Fruit fly (Drosophila melanogaster) whole organism, embryonic: ENCODE measurements around the gene gammaTub37C.

Experiments
- Atf3 ChIP-seq: fragments of 200-800 bp; sonication (Bioruptor generic); optimal IDR thresholded peaks from 3 replicates; lab custom pipeline; 2016; ENCODE audit warnings: missing biosample characterization, missing genetic modification characterization
- CG10543 ChIP-seq: fragments of 200-800 bp; sonication (Bioruptor generic); optimal IDR thresholded peaks from 3 replicates; lab custom pipeline; 2017; ENCODE audit warnings: missing biosample characterization, mild to moderate bottlenecking, missing genetic modification characterization, moderate library complexity
- CG11247 ChIP-seq: fragments of 200-800 bp; sonication (Bioruptor generic); IDR thresholded peaks from 2 replicates; pipeline ENCODE4 v1.3.6; 2022; ENCODE audit warnings: missing biosample characterization, missing genetic modification characterization
- CG12236 ChIP-seq: fragments of 200-800 bp; sonication (Bioruptor generic); optimal IDR thresholded peaks from 2 replicates; lab custom pipeline; 2016; ENCODE audit warnings: missing biosample characterization, missing genetic modification characterization
- CG1233 ChIP-seq: fragments of 200-800 bp; sonication (Bioruptor generic); optimal IDR thresholded peaks from 4 replicates; lab custom pipeline; 2018; ENCODE audit warnings: missing biosample characterization, mild to moderate bottlenecking, missing genetic modification characterization
- CG12942 ChIP-seq: fragments of 200-800 bp; sonication (Bioruptor generic); optimal IDR thresholded peaks from 3 replicates; lab custom pipeline; 2016; ENCODE audit warnings: missing biosample characterization, missing genetic modification characterization
- CG14860 ChIP-seq: fragments of 200-800 bp; sonication (Bioruptor generic); IDR thresholded peaks from 3 replicates; pipeline ENCODE4 v1.3.6; 2022; ENCODE audit warnings: missing biosample characterization, missing genetic modification characterization; ENCODE audit not compliant: partially characterized antibody
- CG1792 ChIP-seq: fragments of 200-800 bp; sonication (Bioruptor generic); optimal IDR thresholded peaks from 2 replicates; lab custom pipeline; 2016; ENCODE audit warnings: missing biosample characterization, missing genetic modification characterization
- CG18599 ChIP-seq: fragments of 200-800 bp; sonication (Bioruptor generic); optimal IDR thresholded peaks from 3 replicates; lab custom pipeline; 2017; ENCODE audit warnings: missing biosample characterization, missing genetic modification characterization, mild to moderate bottlenecking, moderate library complexity, missing genetic modification reagents
- CG18764 ChIP-seq: fragments of 200-800 bp; sonication (Bioruptor generic); optimal IDR thresholded peaks from 3 replicates; lab custom pipeline; 2016; ENCODE audit warnings: missing biosample characterization, missing genetic modification characterization
- CG2678 ChIP-seq: fragments of 200-800 bp; sonication (Bioruptor generic); optimal IDR thresholded peaks from 3 replicates; lab custom pipeline; 2019; ENCODE audit warnings: missing biosample characterization, mild to moderate bottlenecking, missing genetic modification characterization, moderate library complexity
- CG3407 ChIP-seq: fragments of 200-800 bp; sonication (Bioruptor generic); optimal IDR thresholded peaks from 2 replicates; lab custom pipeline; 2018; ENCODE audit warnings: missing biosample characterization, mild to moderate bottlenecking, missing genetic modification characterization
- CG4424 ChIP-seq: fragments of 200-800 bp; sonication (Bioruptor generic); optimal IDR thresholded peaks from 3 replicates; lab custom pipeline; 2016; ENCODE audit warnings: missing biosample characterization, missing genetic modification characterization
- CG4854 ChIP-seq: fragments of 200-800 bp; sonication (Bioruptor generic); optimal IDR thresholded peaks from 2 replicates; lab custom pipeline; 2016; ENCODE audit warnings: missing biosample characterization, missing genetic modification characterization, inconsistent platforms
- CG6791 ChIP-seq: fragments of 200-800 bp; sonication (Bioruptor generic); IDR thresholded peaks from 3 replicates; pipeline ENCODE4 v1.3.6; 2022; ENCODE audit warnings: missing biosample characterization, missing genetic modification characterization; ENCODE audit not compliant: partially characterized antibody
- CG6854 ChIP-seq: fragments of 200-800 bp; sonication (Bioruptor generic); optimal IDR thresholded peaks from 3 replicates; lab custom pipeline; 2017; ENCODE audit warnings: missing biosample characterization, mild to moderate bottlenecking, missing genetic modification characterization
- CG7839 ChIP-seq: fragments of 200-800 bp; sonication (Bioruptor generic); optimal IDR thresholded peaks from 3 replicates; lab custom pipeline; 2018; ENCODE audit warnings: missing biosample characterization, mild to moderate bottlenecking, missing genetic modification characterization, moderate library complexity
- CG8478 ChIP-seq: fragments of >200 bp; optimal IDR thresholded peaks from 2 replicates; lab custom pipeline; 2018
- D19B ChIP-seq: fragments of 200-800 bp; sonication (Bioruptor generic); optimal IDR thresholded peaks from 2 replicates; lab custom pipeline; 2017; ENCODE audit warnings: missing biosample characterization, mild to moderate bottlenecking, missing genetic modification characterization
- Eip74EF ChIP-seq, 2 experiments: fragments of 200-800 bp in 1 of 2; fragments of >200 bp in 1 of 2; sonication (Bioruptor generic) in 1 of 2; optimal IDR thresholded peaks; 2 replicates each; lab custom pipeline; 2017 to 2019; ENCODE audit warnings: missing biosample characterization in 2 of 2, missing genetic modification characterization in 2 of 2, mild to moderate bottlenecking in 1 of 2, moderate library complexity in 1 of 2
- Ets65A ChIP-seq: fragments of 200-800 bp; sonication (Bioruptor generic); peaks from one replicate; lab custom pipeline; 2016; ENCODE audit warnings: missing biosample characterization, missing genetic modification characterization
- MTF-1 ChIP-seq: fragments of 200-800 bp; sonication (Bioruptor generic); optimal IDR thresholded peaks from 2 replicates; lab custom pipeline; 2018; ENCODE audit warnings: missing biosample characterization, mild to moderate bottlenecking, missing genetic modification characterization, borderline replicate concordance
- Neu2 ChIP-seq: fragments of 200-800 bp; sonication (Bioruptor generic); optimal IDR thresholded peaks from 3 replicates; lab custom pipeline; 2016; ENCODE audit warnings: missing biosample characterization, missing genetic modification characterization, borderline replicate concordance
- Nf-YB ChIP-seq: fragments of 200-800 bp; sonication (Bioruptor generic); optimal IDR thresholded peaks from 3 replicates; lab custom pipeline; 2019; ENCODE audit warnings: missing biosample characterization, mild to moderate bottlenecking, missing genetic modification characterization, moderate library complexity
- Opbp ChIP-seq: fragments of 200-800 bp; sonication (Bioruptor generic); IDR thresholded peaks from 3 replicates; pipeline ENCODE4 v1.3.6; 2022; ENCODE audit warnings: missing biosample characterization, missing genetic modification characterization; ENCODE audit not compliant: partially characterized antibody
- Ptx1 ChIP-seq: fragments of 200-800 bp; sonication (Bioruptor generic); IDR thresholded peaks from 2 replicates; pipeline ENCODE4 v1.3.6; 2022; ENCODE audit warnings: missing biosample characterization, missing genetic modification characterization
- Sox102F ChIP-seq: fragments of 200-800 bp; sonication (Bioruptor generic); optimal IDR thresholded peaks from 2 replicates; lab custom pipeline; 2018; ENCODE audit warnings: missing biosample characterization, mild to moderate bottlenecking, missing genetic modification characterization, moderate library complexity
- Usf ChIP-seq: fragments of 200-800 bp; sonication (Bioruptor generic); optimal IDR thresholded peaks from 2 replicates; lab custom pipeline; 2017; ENCODE audit warnings: missing genotype, missing biosample characterization, missing genetic modification characterization
- Xbp1 ChIP-seq: fragments of 200-800 bp; sonication (Bioruptor generic); optimal IDR thresholded peaks from 3 replicates; lab custom pipeline; 2016; ENCODE audit warnings: missing biosample characterization, mild to moderate bottlenecking, missing genetic modification characterization
- ab ChIP-seq: fragments of 200-800 bp; sonication (Bioruptor generic); optimal IDR thresholded peaks from 2 replicates; lab custom pipeline; 2016; ENCODE audit warnings: missing biosample characterization, missing genetic modification characterization
- ara ChIP-seq: fragments of 200-800 bp; sonication (Bioruptor generic); IDR thresholded peaks from 2 replicates; pipeline ENCODE4 v1.3.6; 2022; ENCODE audit warnings: missing biosample characterization, missing genetic modification characterization
- az2 ChIP-seq: fragments of 200-800 bp; sonication (Bioruptor generic); optimal IDR thresholded peaks from 3 replicates; lab custom pipeline; 2016; ENCODE audit warnings: missing biosample characterization, missing genetic modification characterization
- caup ChIP-seq: fragments of 200-800 bp; sonication (Bioruptor generic); optimal IDR thresholded peaks from 3 replicates; lab custom pipeline; 2017; ENCODE audit warnings: missing biosample characterization, mild to moderate bottlenecking, missing genetic modification characterization, moderate library complexity; ENCODE audit not compliant: severe bottlenecking
- da ChIP-seq: fragments of 200-800 bp; sonication (Bioruptor generic); optimal IDR thresholded peaks from 2 replicates; lab custom pipeline; 2016; ENCODE audit warnings: missing biosample characterization, missing genetic modification characterization
- disco-r ChIP-seq: fragments of 200-800 bp; sonication (Bioruptor generic); optimal IDR thresholded peaks from 2 replicates; lab custom pipeline; 2016; ENCODE audit warnings: missing biosample characterization, missing genetic modification characterization
- dmrt99B ChIP-seq: fragments of 200-800 bp; sonication (Bioruptor generic); optimal IDR thresholded peaks from 2 replicates; lab custom pipeline; 2018; ENCODE audit warnings: missing biosample characterization, mild to moderate bottlenecking, missing genetic modification characterization, moderate library complexity
- exex ChIP-seq: fragments of 200-800 bp; sonication (Bioruptor generic); optimal IDR thresholded peaks from 4 replicates; lab custom pipeline; 2018; ENCODE audit warnings: missing biosample characterization, mild to moderate bottlenecking, missing genetic modification characterization, moderate library complexity
- gfzf ChIP-seq: fragments of 200-800 bp; sonication (Bioruptor generic); optimal IDR thresholded peaks from 2 replicates; lab custom pipeline; 2016; ENCODE audit warnings: missing biosample characterization, mild to moderate bottlenecking, missing genetic modification characterization, moderate library complexity
- gsb ChIP-seq: fragments of 200-800 bp; sonication (Bioruptor generic); IDR thresholded peaks from 2 replicates; pipeline ENCODE4 v1.3.6; 2022; ENCODE audit warnings: missing biosample characterization, missing genetic modification characterization
- ham ChIP-seq: fragments of 200-800 bp; sonication (Bioruptor generic); IDR thresholded peaks from 2 replicates; pipeline ENCODE4 v1.3.6; 2022; ENCODE audit warnings: missing biosample characterization, missing genetic modification characterization
- ken ChIP-seq: fragments of 200-800 bp; sonication (Bioruptor generic); IDR thresholded peaks from 3 replicates; pipeline ENCODE4 v1.3.6; 2022; ENCODE audit warnings: missing biosample characterization, missing genetic modification characterization
- lab ChIP-seq: fragments of 200-800 bp; sonication (Bioruptor generic); optimal IDR thresholded peaks from 3 replicates; lab custom pipeline; 2017; ENCODE audit warnings: missing biosample characterization, missing genetic modification characterization, mild to moderate bottlenecking, moderate library complexity, missing genetic modification reagents
- luna ChIP-seq: fragments of 200-800 bp; sonication (Bioruptor generic); optimal IDR thresholded peaks from 2 replicates; lab custom pipeline; 2016; ENCODE audit warnings: missing biosample characterization, missing genetic modification characterization
- mld ChIP-seq: fragments of 200-800 bp; sonication (Bioruptor generic); IDR thresholded peaks from 3 replicates; pipeline ENCODE4 v1.3.6; 2022; ENCODE audit warnings: missing biosample characterization, missing genetic modification characterization; ENCODE audit not compliant: partially characterized antibody
- odd ChIP-seq: fragments of 200-800 bp; sonication (Bioruptor generic); optimal IDR thresholded peaks from 2 replicates; lab custom pipeline; 2017; ENCODE audit warnings: missing biosample characterization, mild to moderate bottlenecking, missing genetic modification characterization
- pros ChIP-seq: fragments of 200-800 bp; sonication (Bioruptor generic); optimal IDR thresholded peaks from 3 replicates; lab custom pipeline; 2019; ENCODE audit warnings: missing biosample characterization, mild to moderate bottlenecking, missing genetic modification characterization, moderate library complexity
- row ChIP-seq: fragments of 200-800 bp; sonication (Bioruptor generic); IDR thresholded peaks from 3 replicates; pipeline ENCODE4 v1.3.6; 2022; ENCODE audit warnings: missing biosample characterization, missing genetic modification characterization
- stwl ChIP-seq: fragments of 200-800 bp; sonication (Bioruptor generic); optimal IDR thresholded peaks from 3 replicates; lab custom pipeline; 2018; ENCODE audit warnings: missing biosample characterization, mild to moderate bottlenecking, missing genetic modification characterization, moderate library complexity
- z ChIP-seq: fragments of 200-800 bp; sonication (Bioruptor generic); IDR thresholded peaks from 3 replicates; pipeline ENCODE4 v1.3.6; 2022; ENCODE audit warnings: missing biosample characterization, missing genetic modification characterization

gammaTub37C gene

DNA sequence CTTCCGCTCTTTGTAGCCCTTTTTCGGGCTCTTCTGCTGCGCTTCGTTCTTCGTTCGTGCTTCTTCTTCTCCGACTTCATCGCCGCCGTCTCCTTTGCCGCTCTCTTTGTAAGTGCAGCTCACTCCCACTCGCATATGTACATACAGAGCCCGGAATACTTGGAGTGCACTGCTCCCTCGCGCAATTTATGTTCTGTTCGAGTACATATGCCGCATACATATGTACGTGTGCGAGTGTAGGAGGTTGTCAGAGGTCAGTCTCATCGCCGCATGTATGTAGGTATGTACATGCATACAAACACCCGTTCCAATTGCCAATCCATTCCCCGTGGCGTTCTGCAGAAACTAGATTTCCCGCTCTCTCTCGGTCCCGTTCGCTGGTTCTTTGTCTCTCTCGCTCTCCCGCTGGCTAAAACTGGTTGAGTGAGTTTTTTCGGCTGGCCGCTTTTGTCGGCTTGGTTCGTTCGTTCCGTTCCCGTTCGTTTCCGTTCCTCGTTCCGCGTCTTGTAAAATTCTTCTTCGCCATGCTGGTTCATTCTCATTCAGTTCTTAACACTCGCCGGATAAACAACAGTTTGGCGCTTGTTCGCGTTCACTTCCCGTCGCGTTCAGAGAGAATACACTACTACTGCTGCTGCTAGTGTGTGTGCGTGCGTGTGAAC is 27.4 kb downstream of the gammaTub37C start (continued):
- TF ChIP-seq CG4424 (GFP tag; lab: Kevin White, UChicago) (no peak), odd (GFP tag; lab: Kevin White, UChicago) (peak; percentile 20), CG1792 (GFP tag; lab: Kevin White, UChicago) (no peak), stwl (tag; lab: Kevin White, UChicago) (peak; percentile 0), Nf-YB (GFP tag; lab: Kevin White, UChicago) (no peak), Usf (GFP tag; lab: Kevin White, UChicago) (no peak), exex (tag; lab: Kevin White, UChicago) (peak; percentile 6), D19B (GFP tag; lab: Kevin White, UChicago) (no peak), az2 (GFP tag; lab: Kevin White, UChicago) (no peak), disco-r (GFP tag; lab: Kevin White, UChicago) (no peak), CG12236 (no peak), CG10543 (peak; percentile 85), CG18764 (no peak), mld (GFP tag; lab: Robert Waterston, UW) (no peak), ham (GFP tag; lab: Robert Waterston, UW) (no peak), row (peak; percentile 24; the same call in 1 of the 3 replicates), CG8478 (lab: Kevin White, UChicago) (no peak), Ets65A (GFP tag; lab: Kevin White, UChicago) (no peak), ken (no peak), CG6791 (0 out of 3 replicates have a peak, but pooled peaks have one; percentile 5), caup (GFP tag; lab: Kevin White, UChicago) (peak; percentile 56), Ptx1 (no peak), CG3407 (GFP tag; lab: Kevin White, UChicago) (no peak), Neu2 (GFP tag; lab: Kevin White, UChicago) (no peak), ara (GFP tag; lab: Robert Waterston, UW) (peak; percentile 34; the same call in 1 of the 2 replicates), Atf3 (GFP tag; lab: Kevin White, UChicago) (no peak), dmrt99B (tag; lab: Kevin White, UChicago) (no peak), CG14860 (GFP tag; lab: Robert Waterston, UW) (no peak), Opbp (GFP tag; lab: Robert Waterston, UW) (peak; percentile 44; the same call in 1 of the 3 replicates), CG7839 (tag; lab: Kevin White, UChicago) (peak; percentile 22), Eip74EF (GFP tag; optimal IDR thresholded peaks at IDR 0.05; lab: Kevin White, UChicago) (peak in 1 of 2 experiments; percentile 76), CG1233 (GFP tag; lab: Kevin White, UChicago) (no peak), ab (GFP tag; lab: Kevin White, UChicago) (no peak), luna (no peak), z (GFP tag; lab: Robert Waterston, UW) (peak; percentile 98), da (no peak), CG2678 (tag; lab: Kevin White, UChicago) (peak; percentile 45), MTF-1 (GFP tag; lab: Kevin White, UChicago) (peak; percentile 49), Xbp1 (GFP tag; lab: Kevin White, UChicago) (no peak), gfzf (no peak), CG12942 (no peak), CG6854 (peak; percentile 62), Sox102F (GFP tag; lab: Kevin White, UChicago) (no peak), pros (GFP tag; lab: Kevin White, UChicago) (peak; percentile 95), CG4854 (no peak), gsb (GFP tag; lab: Robert Waterston, UW) (no peak), CG18599 (GFP tag; lab: Kevin White, UChicago) (peak; percentile 54), CG11247 (no peak), lab (peak; percentile 77)
